Fruit fly (Drosophila melanogaster) whole organism, embryonic: Measurements from ENCODE around the gene CG34429.

ENCODE experiments used
- ATbp ChIP-seq: fragments of 200-800 bp; sonication (Bioruptor generic); optimal IDR thresholded peaks from 2 replicates; lab custom pipeline; 2017; ENCODE audit warnings: missing biosample characterization, mild to moderate bottlenecking, missing genetic modification characterization, missing genetic modification reagents
- Aef1 ChIP-seq: fragments of 200-800 bp; sonication (Bioruptor generic); IDR thresholded peaks from 3 replicates; pipeline ENCODE4 v1.3.6; 2022; ENCODE audit warnings: missing biosample characterization, missing genetic modification characterization
- Atf-2 ChIP-seq: fragments of 200-800 bp; sonication (Bioruptor generic); optimal IDR thresholded peaks from 2 replicates; lab custom pipeline; 2016; ENCODE audit warnings: missing biosample characterization, missing genetic modification characterization
- BEAF-32 ChIP-seq: fragments of 200-800 bp; sonication (Bioruptor generic); optimal IDR thresholded peaks from 3 replicates; lab custom pipeline; 2017; ENCODE audit warnings: missing biosample characterization, missing genetic modification characterization, mild to moderate bottlenecking, moderate library complexity, missing genetic modification reagents
- Bgb ChIP-seq: fragments of 200-800 bp; sonication (Bioruptor generic); IDR thresholded peaks from 2 replicates; pipeline ENCODE4 v1.3.6; 2022; ENCODE audit warnings: missing biosample characterization, missing genetic modification characterization; ENCODE audit not compliant: partially characterized antibody
- BtbVII ChIP-seq: fragments of 200-800 bp; sonication (Bioruptor generic); optimal IDR thresholded peaks from 3 replicates; lab custom pipeline; 2017; ENCODE audit warnings: missing biosample characterization, mild to moderate bottlenecking, missing genetic modification characterization
- CG10431 ChIP-seq: fragments of 200-800 bp; sonication (Bioruptor generic); optimal IDR thresholded peaks from 3 replicates; lab custom pipeline; 2018; ENCODE audit warnings: missing biosample characterization, mild to moderate bottlenecking, missing genetic modification characterization
- CG13123 ChIP-seq: fragments of 200-800 bp; sonication (Bioruptor generic); optimal IDR thresholded peaks from 2 replicates; lab custom pipeline; 2016; ENCODE audit warnings: missing biosample characterization, missing genetic modification characterization
- CG13624 ChIP-seq: fragments of 200-800 bp; sonication (Bioruptor generic); optimal IDR thresholded peaks from 2 replicates; lab custom pipeline; 2016; ENCODE audit warnings: missing biosample characterization, missing genetic modification characterization
- CG14860 ChIP-seq: fragments of 200-800 bp; sonication (Bioruptor generic); IDR thresholded peaks from 3 replicates; pipeline ENCODE4 v1.3.6; 2022; ENCODE audit warnings: missing biosample characterization, missing genetic modification characterization; ENCODE audit not compliant: partially characterized antibody
- CG15073 ChIP-seq: fragments of 200-800 bp; sonication (Bioruptor generic); optimal IDR thresholded peaks from 2 replicates; lab custom pipeline; 2016; ENCODE audit warnings: missing biosample characterization, missing genetic modification characterization
- CG1603 ChIP-seq: fragments of 200-800 bp; sonication (Bioruptor generic); optimal IDR thresholded peaks from 2 replicates; lab custom pipeline; 2019; ENCODE audit warnings: missing biosample characterization, mild to moderate bottlenecking, missing genetic modification characterization, moderate library complexity
- CG17385 ChIP-seq: fragments of 200-800 bp; sonication (Bioruptor generic); optimal IDR thresholded peaks from 3 replicates; lab custom pipeline; 2018; ENCODE audit warnings: missing biosample characterization, mild to moderate bottlenecking, missing genetic modification characterization
- CG30431 ChIP-seq: fragments of 200-800 bp; sonication (Bioruptor generic); optimal IDR thresholded peaks from 2 replicates; lab custom pipeline; 2017; ENCODE audit warnings: missing biosample characterization, missing genetic modification characterization
- CG31388 ChIP-seq: fragments of 200-800 bp; sonication (Bioruptor generic); optimal IDR thresholded peaks from 2 replicates; lab custom pipeline; 2016; ENCODE audit warnings: missing biosample characterization, missing genetic modification characterization
- CG33213 ChIP-seq: fragments of 200-800 bp; sonication (Bioruptor generic); optimal IDR thresholded peaks from 3 replicates; lab custom pipeline; 2016; ENCODE audit warnings: missing biosample characterization, missing genetic modification characterization
- CG33557 ChIP-seq: fragments of 200-800 bp; sonication (Bioruptor generic); optimal IDR thresholded peaks from 2 replicates; lab custom pipeline; 2019; ENCODE audit warnings: missing biosample characterization, mild to moderate bottlenecking, missing genetic modification characterization, moderate library complexity
- CG34224 ChIP-seq: fragments of 200-800 bp; sonication (Bioruptor generic); IDR thresholded peaks from 3 replicates; pipeline ENCODE4 v1.3.6; 2022; ENCODE audit warnings: missing biosample characterization, missing genetic modification characterization; ENCODE audit not compliant: partially characterized antibody
- CG4404 ChIP-seq: fragments of 200-800 bp; sonication (Bioruptor generic); IDR thresholded peaks from 2 replicates; pipeline ENCODE4 v1.3.6; 2022; ENCODE audit warnings: missing biosample characterization, missing genetic modification characterization
- CG7745 ChIP-seq: fragments of 200-800 bp; sonication (Bioruptor generic); optimal IDR thresholded peaks from 2 replicates; lab custom pipeline; 2018; ENCODE audit warnings: missing biosample characterization, mild to moderate bottlenecking, missing genetic modification characterization, moderate library complexity
- CG8290 ChIP-seq, 3 experiments: fragments of 200-800 bp; sonication (Bioruptor generic); optimal IDR thresholded peaks; 2 replicates each; lab custom pipeline; 2016 to 2019; ENCODE audit warnings: missing biosample characterization in 3 of 3, missing genetic modification characterization in 3 of 3, mild to moderate bottlenecking in 2 of 3, moderate library complexity in 1 of 3
- CG8359 ChIP-seq: fragments of 200-800 bp; sonication (Bioruptor generic); optimal IDR thresholded peaks from 2 replicates; lab custom pipeline; 2017; ENCODE audit warnings: missing biosample characterization, mild to moderate bottlenecking, missing genetic modification characterization, borderline replicate concordance
- CHES-1-like ChIP-seq: fragments of 200-800 bp; sonication (Bioruptor generic); optimal IDR thresholded peaks from 2 replicates; lab custom pipeline; 2016; ENCODE audit warnings: missing biosample characterization, missing genetic modification characterization
- Dp ChIP-seq: fragments of 200-800 bp; sonication (Bioruptor generic); optimal IDR thresholded peaks from 2 replicates; lab custom pipeline; 2018; ENCODE audit warnings: missing biosample characterization, mild to moderate bottlenecking, missing genetic modification characterization, moderate library complexity
- Drgx ChIP-seq: fragments of 200-800 bp; sonication (Bioruptor generic); IDR thresholded peaks from 2 replicates; pipeline ENCODE4 v1.3.6; 2022; ENCODE audit warnings: missing biosample characterization, missing genetic modification characterization
- HHEX ChIP-seq: fragments of 200-800 bp; sonication (Bioruptor generic); optimal IDR thresholded peaks from 3 replicates; lab custom pipeline; 2017; ENCODE audit warnings: missing biosample characterization, mild to moderate bottlenecking, missing genetic modification characterization, missing genetic modification reagents
- Hmr ChIP-seq: fragments of 200-800 bp; sonication (Bioruptor generic); optimal IDR thresholded peaks from 3 replicates; lab custom pipeline; 2017; ENCODE audit warnings: mild to moderate bottlenecking, missing biosample characterization, missing genetic modification reagents, missing genetic modification characterization
- Mrtf ChIP-seq: fragments of 200-800 bp; sonication (Bioruptor generic); IDR thresholded peaks from 3 replicates; pipeline ENCODE4 v1.3.6; 2022; ENCODE audit warnings: missing biosample characterization, missing genetic modification characterization
- NfI ChIP-seq: fragments of 200-800 bp; sonication (Bioruptor generic); optimal IDR thresholded peaks from 3 replicates; lab custom pipeline; 2018; ENCODE audit warnings: missing biosample characterization, mild to moderate bottlenecking, missing genetic modification characterization, moderate library complexity
- Poxn ChIP-seq: fragments of 200-800 bp; sonication (Bioruptor generic); IDR thresholded peaks from 2 replicates; pipeline ENCODE4 v1.3.6; 2022; ENCODE audit warnings: missing biosample characterization, missing genetic modification characterization
- Scr ChIP-seq: fragments of 200-800 bp; sonication (Bioruptor generic); IDR thresholded peaks from 2 replicates; pipeline ENCODE4 v1.3.6; 2022; ENCODE audit warnings: missing biosample characterization, missing genetic modification characterization; ENCODE audit not compliant: partially characterized antibody
- Sin3A ChIP-seq: fragments of >200 bp; optimal IDR thresholded peaks from 2 replicates; lab custom pipeline; 2018
- Six4 ChIP-seq: fragments of 200-800 bp; sonication (Bioruptor generic); optimal IDR thresholded peaks from 2 replicates; lab custom pipeline; 2016; ENCODE audit warnings: missing biosample characterization, missing genetic modification characterization
- Taf1 ChIP-seq: fragments of 200-800 bp; sonication (Bioruptor generic); IDR thresholded peaks from 2 replicates; pipeline ENCODE4 v1.3.6; 2022; ENCODE audit warnings: missing biosample characterization, missing genetic modification characterization
- ac ChIP-seq: fragments of 200-800 bp; sonication (Bioruptor generic); optimal IDR thresholded peaks from 3 replicates; lab custom pipeline; 2017; ENCODE audit warnings: missing biosample characterization, mild to moderate bottlenecking, missing genetic modification characterization
- chinmo ChIP-seq: fragments of 200-800 bp; sonication (Bioruptor generic); IDR thresholded peaks from 4 replicates; pipeline ENCODE4 v1.3.6; 2022; ENCODE audit warnings: missing biosample characterization, missing genetic modification characterization; ENCODE audit not compliant: partially characterized antibody
- crc ChIP-seq: fragments of 200-800 bp; sonication (Bioruptor generic); optimal IDR thresholded peaks from 2 replicates; lab custom pipeline; 2016; ENCODE audit warnings: missing biosample characterization, missing genetic modification characterization
- cwo ChIP-seq: fragments of 200-800 bp; sonication (Bioruptor generic); optimal IDR thresholded peaks from 3 replicates; lab custom pipeline; 2017; ENCODE audit warnings: missing biosample characterization, missing genetic modification characterization, mild to moderate bottlenecking, moderate library complexity, missing genetic modification reagents
- da ChIP-seq: fragments of 200-800 bp; sonication (Bioruptor generic); optimal IDR thresholded peaks from 2 replicates; lab custom pipeline; 2016; ENCODE audit warnings: missing biosample characterization, missing genetic modification characterization
- dmrt99B ChIP-seq: fragments of 200-800 bp; sonication (Bioruptor generic); optimal IDR thresholded peaks from 2 replicates; lab custom pipeline; 2018; ENCODE audit warnings: missing biosample characterization, mild to moderate bottlenecking, missing genetic modification characterization, moderate library complexity
- gro ChIP-seq: fragments of 200-800 bp; sonication (Bioruptor generic); optimal IDR thresholded peaks from 2 replicates; lab custom pipeline; 2016; ENCODE audit warnings: missing biosample characterization, missing genetic modification characterization
- hbn ChIP-seq: fragments of 200-800 bp; sonication (Bioruptor generic); IDR thresholded peaks from 2 replicates; pipeline ENCODE4 v1.3.6; 2022; ENCODE audit warnings: missing biosample characterization, missing genetic modification characterization; ENCODE audit not compliant: partially characterized antibody
- ken ChIP-seq: fragments of 200-800 bp; sonication (Bioruptor generic); IDR thresholded peaks from 3 replicates; pipeline ENCODE4 v1.3.6; 2022; ENCODE audit warnings: missing biosample characterization, missing genetic modification characterization
- onecut ChIP-seq: fragments of 200-800 bp; sonication (Bioruptor generic); IDR thresholded peaks from 2 replicates; pipeline ENCODE4 v1.3.6; 2022; ENCODE audit warnings: missing biosample characterization, missing genetic modification characterization
- row ChIP-seq: fragments of 200-800 bp; sonication (Bioruptor generic); IDR thresholded peaks from 3 replicates; pipeline ENCODE4 v1.3.6; 2022; ENCODE audit warnings: missing biosample characterization, missing genetic modification characterization
- schlank ChIP-seq: fragments of 200-800 bp; sonication (Bioruptor generic); optimal IDR thresholded peaks from 2 replicates; lab custom pipeline; 2018; ENCODE audit warnings: missing biosample characterization, mild to moderate bottlenecking, missing genetic modification characterization
- stc ChIP-seq: fragments of 200-800 bp; sonication (Bioruptor generic); IDR thresholded peaks from 2 replicates; pipeline ENCODE4 v1.3.6; 2022; ENCODE audit warnings: missing biosample characterization, missing genetic modification characterization
- stwl ChIP-seq: fragments of 200-800 bp; sonication (Bioruptor generic); optimal IDR thresholded peaks from 3 replicates; lab custom pipeline; 2018; ENCODE audit warnings: missing biosample characterization, mild to moderate bottlenecking, missing genetic modification characterization, moderate library complexity
- tgo ChIP-seq: fragments of 200-800 bp; sonication (Bioruptor generic); IDR thresholded peaks from 3 replicates; pipeline ENCODE4 v1.3.6; 2022; ENCODE audit warnings: missing biosample characterization, missing genetic modification characterization
- toy ChIP-seq: fragments of 200-800 bp; sonication (Bioruptor generic); IDR thresholded peaks from 2 replicates; pipeline ENCODE4 v1.3.6; 2022; ENCODE audit warnings: missing biosample characterization, missing genetic modification characterization
- tup ChIP-seq: fragments of 200-800 bp; sonication (Bioruptor generic); optimal IDR thresholded peaks from 2 replicates; lab custom pipeline; 2016; ENCODE audit warnings: missing biosample characterization, mild to moderate bottlenecking, missing genetic modification characterization, moderate library complexity
- unc-4 ChIP-seq: fragments of 200-800 bp; sonication (Bioruptor generic); IDR thresholded peaks from 2 replicates; pipeline ENCODE4 v1.3.6; 2022; ENCODE audit warnings: missing biosample characterization, missing genetic modification characterization; ENCODE audit not compliant: partially characterized antibody

CG34429 gene

DNA sequence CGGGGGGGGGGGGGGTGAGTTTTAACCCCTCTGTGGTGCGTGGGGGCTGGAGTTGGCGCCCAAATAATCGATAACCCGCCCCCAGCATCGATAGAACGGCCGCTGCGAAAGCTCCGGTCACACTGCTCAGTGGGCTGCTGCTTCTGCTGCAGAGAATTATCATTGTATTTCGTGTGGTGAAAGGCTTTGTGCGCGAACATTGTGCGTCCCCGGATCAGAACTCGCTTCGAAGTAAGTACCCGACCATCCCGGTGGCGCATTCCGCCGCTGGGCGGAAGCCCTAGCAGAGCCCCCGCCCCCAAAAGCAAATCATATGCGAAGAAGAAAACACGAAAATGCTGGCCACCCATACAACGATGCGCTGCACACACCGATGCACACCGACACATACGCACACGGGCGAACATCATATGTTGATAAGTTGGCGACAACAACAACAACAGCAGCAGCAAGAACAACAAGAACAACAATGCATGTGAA lies 18.5 kb upstream of the CG34429 start, which contains the start of gene Syx13 (continued):
- TF ChIP-seq Poxn (GFP tag; lab: Robert Waterston, UW): no peak
- no peak for TF ChIP-seq tgo (GFP tag; lab: Robert Waterston, UW)
- peak; percentile 61; the same call in 2 of the 3 replicates for TF ChIP-seq CG34224 (GFP tag; lab: Robert Waterston, UW)
- TF ChIP-seq CG31388: no peak
- no peak for TF ChIP-seq CG30431
- no peak for TF ChIP-seq ken (GFP tag; lab: Robert Waterston, UW)
- TF ChIP-seq BtbVII (GFP tag; lab: Kevin White, UChicago): no peak
- no peak for TF ChIP-seq CG33213 (GFP tag; lab: Kevin White, UChicago)
- TF ChIP-seq CG8359 (GFP tag; lab: Kevin White, UChicago): no peak
- TF ChIP-seq Six4: no peak
- no peak for TF ChIP-seq crc (GFP tag; lab: Kevin White, UChicago)
- peak; percentile 28 for TF ChIP-seq stwl (tag; lab: Kevin White, UChicago)
- no peak for TF ChIP-seq Atf-2 (GFP tag; lab: Kevin White, UChicago)
- TF ChIP-seq Mrtf (GFP tag; lab: Robert Waterston, UW): no peak
- no peak for TF ChIP-seq dmrt99B (tag; lab: Kevin White, UChicago)
- peak; percentile 68 for TF ChIP-seq CG17385 (GFP tag; lab: Kevin White, UChicago)
- TF ChIP-seq toy (GFP tag; lab: Robert Waterston, UW): no peak
- TF ChIP-seq schlank (tag; lab: Kevin White, UChicago): no peak
- TF ChIP-seq CG13624 (GFP tag; lab: Kevin White, UChicago): no peak
- TF ChIP-seq NfI (GFP tag; lab: Kevin White, UChicago): no peak
- no peak for TF ChIP-seq ATbp
- no peak for TF ChIP-seq CHES-1-like (GFP tag; lab: Kevin White, UChicago)
- TF ChIP-seq CG13123 (GFP tag; lab: Kevin White, UChicago): no peak
- no peak for TF ChIP-seq Drgx
- TF ChIP-seq row (GFP tag; lab: Robert Waterston, UW): peak; percentile 43; the same call in 2 of the 3 replicates
- no peak for TF ChIP-seq CG7745 (tag; lab: Kevin White, UChicago)
- TF ChIP-seq Hmr (GFP tag; lab: Kevin White, UChicago): peak; percentile 47
- peak; percentile 68 for TF ChIP-seq CG1603
- no peak for TF ChIP-seq stc
- peak; percentile 1 for TF ChIP-seq CG33557 (GFP tag; lab: Kevin White, UChicago)
- no peak for TF ChIP-seq Taf1
- TF ChIP-seq Scr: peak; percentile 77
- no peak for TF ChIP-seq CG4404
- TF ChIP-seq CG15073 (GFP tag; lab: Kevin White, UChicago): no peak
- peak; percentile 39; the same call in 2 of the 3 replicates for TF ChIP-seq Aef1
- peak; percentile 73 for TF ChIP-seq hbn (GFP tag; lab: Robert Waterston, UW)

DNA sequence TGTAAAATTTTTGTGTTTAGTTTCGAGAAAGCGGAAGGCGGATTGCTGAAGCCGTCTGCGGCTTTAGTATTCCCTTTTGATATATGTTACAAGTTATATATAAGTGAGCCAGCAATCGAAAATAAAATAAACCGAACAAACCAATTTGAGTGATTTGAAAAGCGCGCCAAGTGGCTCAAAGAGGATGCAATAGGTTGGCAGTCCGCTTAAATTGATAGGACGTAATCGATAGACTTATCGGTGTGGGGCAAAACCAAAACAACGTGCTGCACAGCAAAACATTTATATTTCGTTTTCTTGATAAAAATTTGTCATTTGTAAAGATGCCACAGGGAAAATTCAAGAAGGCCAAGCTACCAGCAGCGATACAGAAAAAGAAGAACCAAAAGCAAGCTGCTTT lies 16.1 kb upstream of the CG34429 start, which contains the start of gene CG11279:
Gene CG11279 (plus strand): TSS at position 220 of the 400 bp plus-strand sequence.
- TF ChIP-seq ac (no peak), CG8290 (GFP tag; optimal IDR thresholded peaks at IDR 0.05; lab: Kevin White, UChicago) (no peak), CG8290 (tag; optimal IDR thresholded peaks at IDR 0.05; lab: Kevin White, UChicago) (peak in 1 of 2 experiments; percentile 15), gro (GFP tag; lab: Kevin White, UChicago) (peak; percentile 13), cwo (GFP tag; lab: Kevin White, UChicago) (no peak), onecut (GFP tag; lab: Robert Waterston, UW) (peak; percentile 24; the same call in 1 of the 2 replicates), Dp (peak; percentile 98), BEAF-32 (GFP tag; lab: Kevin White, UChicago) (peak; percentile 73), unc-4 (GFP tag; lab: Robert Waterston, UW) (peak; percentile 68), CG14860 (GFP tag; lab: Robert Waterston, UW) (peak; percentile 69), chinmo (GFP tag; lab: Robert Waterston, UW) (peak; percentile 66; the same call in 1 of the 4 replicates), Sin3A (peak; percentile 16), CG10431 (GFP tag; lab: Kevin White, UChicago) (no peak), HHEX (GFP tag; lab: Kevin White, UChicago) (no peak), tup (GFP tag; lab: Kevin White, UChicago) (no peak), da (GFP tag; lab: Kevin White, UChicago) (no peak), Bgb (peak; percentile 78)
